Fruit fly (Drosophila melanogaster): Measurements from ENCODE around the gene Desat1.

Desat1 gene

dm6 chr3R:12448889-12449314 lies 9.5 kb downstream of the Desat1 start, which contains the start of gene CG18549 (continued):
- TF ChIP-seq br (GFP tag; optimal IDR thresholded peaks at IDR 0.05) (peak; percentile 100), N (GFP tag; optimal IDR thresholded peaks at IDR 0.05) (no peak), Sp1 (GFP tag; optimal IDR thresholded peaks at IDR 0.05) (peak; percentile 100), foxo (GFP tag; optimal IDR thresholded peaks at IDR 0.05) (peak; percentile 100), usp (GFP tag; optimal IDR thresholded peaks at IDR 0.05) (no peak), HLH106 (tag; optimal IDR thresholded peaks at IDR 0.05) (peak; percentile 100), rgr (GFP tag; optimal IDR thresholded peaks at IDR 0.05) (peak; percentile 100), Vsx2 (GFP tag; optimal IDR thresholded peaks at IDR 0.05; ENCODE audit: partially characterized antibody) (no peak), Mio (GFP tag; optimal IDR thresholded peaks at IDR 0.05) (peak; percentile 95), OdsH (GFP tag; optimal IDR thresholded peaks at IDR 0.05) (peak; percentile 100), jim (GFP tag; optimal IDR thresholded peaks at IDR 0.05) (peak; percentile 24)

DNA sequence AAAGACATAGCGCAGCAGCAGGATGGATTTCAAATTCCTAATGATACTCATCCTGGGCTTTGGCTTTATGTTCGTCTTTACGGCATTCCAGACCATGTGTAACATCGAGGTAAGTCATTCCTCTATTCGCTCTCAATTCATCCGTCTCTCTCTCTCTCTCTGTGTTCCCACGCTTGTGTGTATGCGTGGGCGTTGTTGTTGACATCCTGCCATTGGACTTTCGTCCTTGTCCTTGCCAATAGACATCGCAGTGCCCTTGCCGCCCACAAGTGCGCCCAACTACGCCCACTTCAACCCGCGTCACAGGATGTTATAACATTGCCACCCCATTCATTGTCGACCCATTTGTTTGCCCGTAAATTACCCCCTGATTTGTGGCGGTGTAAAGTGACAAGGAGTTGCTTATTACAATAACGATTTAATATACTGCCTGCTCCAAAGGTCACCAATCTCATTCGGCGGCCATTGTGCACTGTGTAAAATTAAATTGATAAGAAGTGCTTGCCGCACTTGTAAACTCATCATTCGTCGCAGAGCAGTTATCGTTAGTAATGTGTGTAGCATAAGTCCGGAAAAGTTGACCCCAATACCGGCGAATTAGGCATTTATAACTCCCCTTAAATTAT lies 10.3 kb downstream of the Desat1 start:
- TF ChIP-seq sage (GFP tag; optimal IDR thresholded peaks at IDR 0.05) (no peak), Hnf4 (GFP tag; optimal IDR thresholded peaks at IDR 0.05) (no peak), CrebA (GFP tag; optimal IDR thresholded peaks at IDR 0.05; ENCODE audit: borderline replicate concordance) (no peak), dsf (GFP tag; optimal IDR thresholded peaks at IDR 0.05; ENCODE audit: borderline replicate concordance) (no peak), jim (GFP tag; optimal IDR thresholded peaks at IDR 0.05) (no peak), tai (GFP tag; optimal IDR thresholded peaks at IDR 0.05) (no peak), Mio (GFP tag; optimal IDR thresholded peaks at IDR 0.05) (no peak), CG32264 (GFP tag; optimal IDR thresholded peaks at IDR 0.05) (no peak), GATAd (GFP tag; optimal IDR thresholded peaks at IDR 0.05) (no peak), pan (optimal IDR thresholded peaks at IDR 0.05) (no peak), Hr83 (GFP tag; optimal IDR thresholded peaks at IDR 0.05; ENCODE audit: poor library complexity, severe bottlenecking) (no peak), Sp1 (GFP tag; optimal IDR thresholded peaks at IDR 0.05) (no peak), foxo (GFP tag; optimal IDR thresholded peaks at IDR 0.05) (no peak), br (GFP tag; optimal IDR thresholded peaks at IDR 0.05) (no peak), rgr (GFP tag; optimal IDR thresholded peaks at IDR 0.05) (no peak), woc (GFP tag; optimal IDR thresholded peaks at IDR 0.05) (no peak), dmrt93B (GFP tag; optimal IDR thresholded peaks at IDR 0.05) (no peak), Vsx2 (GFP tag; optimal IDR thresholded peaks at IDR 0.05; ENCODE audit: partially characterized antibody) (no peak), Rel (GFP tag; optimal IDR thresholded peaks at IDR 0.05) (no peak), Rel (tag; optimal IDR thresholded peaks at IDR 0.05) (no peak)

DNA sequence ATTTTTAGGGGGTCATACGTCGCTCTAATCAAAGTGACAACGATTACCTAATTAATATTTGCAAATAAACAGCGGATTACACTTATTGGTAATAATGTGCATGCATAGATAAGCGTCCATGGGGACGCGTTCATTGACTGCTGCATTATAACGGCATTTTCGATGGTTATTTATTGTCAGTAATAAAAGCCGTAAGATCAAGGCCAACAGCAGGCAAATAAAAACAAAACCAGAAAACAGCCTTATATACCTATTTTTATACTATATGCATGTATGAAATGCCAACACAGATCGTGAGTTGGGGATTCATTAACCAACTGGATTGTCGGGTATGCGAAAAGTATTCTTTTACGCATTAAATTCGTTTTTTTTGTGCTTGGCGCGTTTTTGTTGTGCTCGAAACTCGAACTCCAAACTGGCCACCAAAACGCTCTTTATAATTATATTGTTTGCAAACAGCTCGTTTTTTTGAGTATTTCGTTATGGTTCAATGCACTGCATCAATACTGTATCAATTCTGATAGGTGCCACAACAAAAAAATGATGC lies 11.4 kb downstream of the Desat1 start:
- TF ChIP-seq Hr83 (GFP tag; optimal IDR thresholded peaks at IDR 0.05; ENCODE audit: poor library complexity, severe bottlenecking): no peak
- TF ChIP-seq pan (optimal IDR thresholded peaks at IDR 0.05): no peak
- no peak for TF ChIP-seq Rel (GFP tag; optimal IDR thresholded peaks at IDR 0.05)
- peak; percentile 46 for TF ChIP-seq Rel (tag; optimal IDR thresholded peaks at IDR 0.05)
- no peak for TF ChIP-seq GATAd (GFP tag; optimal IDR thresholded peaks at IDR 0.05)

DNA sequence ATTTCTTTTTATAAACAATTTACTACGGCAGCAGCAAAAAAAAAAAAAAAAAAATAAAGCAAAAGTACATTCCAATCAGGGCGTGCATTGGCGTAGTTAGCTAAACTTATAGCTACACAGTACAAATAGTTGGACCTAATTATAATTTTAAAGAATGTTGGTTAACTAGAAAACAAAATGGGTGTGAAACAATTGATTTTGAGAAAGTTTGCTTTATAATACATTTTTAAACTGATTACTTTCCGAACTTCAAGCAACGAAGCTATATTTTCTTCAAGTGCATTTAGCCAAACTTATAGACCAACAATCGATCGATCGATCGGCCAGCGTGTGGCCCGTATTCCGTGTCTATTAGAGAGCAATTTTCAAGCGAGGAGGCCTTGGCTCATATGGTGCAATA lies 12.0 kb downstream of the Desat1 start:
- TF ChIP-seq lola (GFP tag; optimal IDR thresholded peaks at IDR 0.05): no peak
- TF ChIP-seq br (GFP tag; optimal IDR thresholded peaks at IDR 0.05): no peak
- TF ChIP-seq Jra (GFP tag; optimal IDR thresholded peaks at IDR 0.05): no peak
- no peak for TF ChIP-seq sage (GFP tag; optimal IDR thresholded peaks at IDR 0.05)
- TF ChIP-seq Hr83 (GFP tag; optimal IDR thresholded peaks at IDR 0.05; ENCODE audit: poor library complexity, severe bottlenecking): no peak
- TF ChIP-seq Abd-B (GFP tag; optimal IDR thresholded peaks at IDR 0.05): no peak
- no peak for TF ChIP-seq Mio (GFP tag; optimal IDR thresholded peaks at IDR 0.05)
- TF ChIP-seq jim (GFP tag; optimal IDR thresholded peaks at IDR 0.05): no peak
- TF ChIP-seq pan (optimal IDR thresholded peaks at IDR 0.05): no peak
- no peak for TF ChIP-seq HLH106 (tag; optimal IDR thresholded peaks at IDR 0.05)
- TF ChIP-seq usp (GFP tag; optimal IDR thresholded peaks at IDR 0.05): no peak
- TF ChIP-seq Rel (GFP tag; optimal IDR thresholded peaks at IDR 0.05): no peak
- TF ChIP-seq Rel (tag; optimal IDR thresholded peaks at IDR 0.05): no peak
- TF ChIP-seq woc (GFP tag; optimal IDR thresholded peaks at IDR 0.05): no peak
- no peak for TF ChIP-seq Dfd (GFP tag; optimal IDR thresholded peaks at IDR 0.05)
- no peak for TF ChIP-seq Myc (optimal IDR thresholded peaks at IDR 0.05)
- no peak for TF ChIP-seq OdsH (GFP tag; optimal IDR thresholded peaks at IDR 0.05)
- TF ChIP-seq dmrt93B (GFP tag; optimal IDR thresholded peaks at IDR 0.05): no peak
- TF ChIP-seq tai (GFP tag; optimal IDR thresholded peaks at IDR 0.05): no peak
- no peak for TF ChIP-seq Sp1 (GFP tag; optimal IDR thresholded peaks at IDR 0.05)

DNA sequence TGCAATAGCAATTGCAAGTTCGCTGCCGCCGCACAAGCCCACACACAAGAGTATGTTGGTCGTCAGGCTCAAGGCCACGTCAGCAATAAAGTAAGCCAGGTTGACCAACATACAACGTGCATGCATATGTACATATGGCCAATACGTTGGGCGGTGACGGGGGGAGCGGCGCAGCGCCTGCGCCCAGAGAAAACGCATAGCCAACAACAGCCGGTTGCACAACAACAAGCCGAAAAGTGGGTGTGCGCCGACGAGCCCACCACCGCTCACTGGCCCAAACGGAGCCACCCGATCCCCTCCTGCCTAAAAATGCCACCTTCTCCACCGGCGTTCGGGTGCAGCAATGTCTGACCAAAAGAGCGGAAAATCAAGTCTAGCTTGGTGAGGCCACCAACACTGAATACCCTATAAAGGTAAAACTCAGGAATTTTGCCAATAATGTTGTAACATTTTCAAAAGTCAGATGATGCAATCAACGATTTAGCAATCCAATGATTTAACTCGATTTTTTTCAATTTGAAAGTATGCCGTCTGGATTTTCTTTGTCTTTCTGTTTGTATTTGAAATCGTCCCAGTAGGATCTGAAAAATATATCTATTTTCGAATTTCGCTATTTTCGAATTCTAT lies 12.6 kb downstream of the Desat1 start, which contains the start of gene CG5509:
Gene CG5509 (plus strand): TSS at position 577 of the 627 bp plus-strand sequence.
- TF ChIP-seq Dif (GFP tag; optimal IDR thresholded peaks at IDR 0.05; ENCODE audit: partially characterized antibody): no peak
- no peak for TF ChIP-seq Vsx2 (GFP tag; optimal IDR thresholded peaks at IDR 0.05; ENCODE audit: partially characterized antibody)
- no peak for TF ChIP-seq dl (GFP tag; optimal IDR thresholded peaks at IDR 0.05; ENCODE audit: insufficient read depth in 1 of 2, partially characterized antibody in 2 of 2)
- TF ChIP-seq fru (GFP tag; optimal IDR thresholded peaks at IDR 0.05): no peak
- TF ChIP-seq h (GFP tag; optimal IDR thresholded peaks at IDR 0.05): no peak
- no peak for TF ChIP-seq Abd-B (GFP tag; optimal IDR thresholded peaks at IDR 0.05)
- TF ChIP-seq GATAd (GFP tag; optimal IDR thresholded peaks at IDR 0.05): no peak
- no peak for TF ChIP-seq Hr78 (GFP tag; optimal IDR thresholded peaks at IDR 0.05)
- TF ChIP-seq lola (GFP tag; optimal IDR thresholded peaks at IDR 0.05): no peak
- no peak for TF ChIP-seq br (GFP tag; optimal IDR thresholded peaks at IDR 0.05)
- TF ChIP-seq tai (GFP tag; optimal IDR thresholded peaks at IDR 0.05): no peak
- TF ChIP-seq Hr83 (GFP tag; optimal IDR thresholded peaks at IDR 0.05; ENCODE audit: poor library complexity, severe bottlenecking): no peak
- TF ChIP-seq N (GFP tag; optimal IDR thresholded peaks at IDR 0.05): no peak
- TF ChIP-seq HLH106 (tag; optimal IDR thresholded peaks at IDR 0.05): no peak
- TF ChIP-seq OdsH (GFP tag; optimal IDR thresholded peaks at IDR 0.05): no peak
- TF ChIP-seq jim (GFP tag; optimal IDR thresholded peaks at IDR 0.05): no peak
- no peak for TF ChIP-seq CG32264 (GFP tag; optimal IDR thresholded peaks at IDR 0.05)
- no peak for TF ChIP-seq Rel (GFP tag; optimal IDR thresholded peaks at IDR 0.05)
- TF ChIP-seq Rel (tag; optimal IDR thresholded peaks at IDR 0.05): no peak
- no peak for TF ChIP-seq pan (optimal IDR thresholded peaks at IDR 0.05)

Measured in whole organism, wandering third instar larva.